Worm (Caenorhabditis elegans) whole organism, mixed stage, embryonic: ENCODE data around the gene C16C10.9.

Experiments
- M03D4.4 ChIP-seq: sonication (generic microtip); optimal IDR thresholded peaks from 2 replicates; lab custom pipeline; 2017; ENCODE audit warnings: mild to moderate bottlenecking, missing genetic modification characterization, missing compliant biosample characterization
- bed-3 ChIP-seq: fragments of 200-800 bp; sonication (Bioruptor generic); optimal IDR thresholded peaks from 3 replicates; lab custom pipeline; 2018; ENCODE audit warnings: mild to moderate bottlenecking, missing genetic modification characterization, moderate library complexity, missing compliant biosample characterization
- blmp-1 ChIP-seq: fragments of 150-350 bp; optimal IDR thresholded peaks from 2 replicates; lab custom pipeline; 2014; ENCODE audit warnings: missing biosample characterization, missing genetic modification characterization
- ceh-39 ChIP-seq: fragments of 150-350 bp; optimal IDR thresholded peaks from 2 replicates; lab custom pipeline; 2014; ENCODE audit warnings: missing biosample characterization, missing genetic modification characterization
- ceh-43 ChIP-seq: fragments of 200-800 bp; sonication (Bioruptor generic); optimal IDR thresholded peaks from 2 replicates; lab custom pipeline; 2018; ENCODE audit warnings: mild to moderate bottlenecking, missing genetic modification characterization, moderate library complexity, missing compliant biosample characterization
- ceh-83 ChIP-seq: fragments of 200-800 bp; sonication (Bioruptor generic); optimal IDR thresholded peaks from 2 replicates; lab custom pipeline; 2018; ENCODE audit warnings: mild to moderate bottlenecking, missing genetic modification characterization, missing compliant biosample characterization
- ces-1 ChIP-seq: fragments of 150-350 bp; optimal IDR thresholded peaks from 2 replicates; lab custom pipeline; 2014; ENCODE audit warnings: missing biosample characterization, missing genetic modification reagents, missing genetic modification characterization
- cnd-1 ChIP-seq: fragments of 200-800 bp; sonication (Bioruptor generic); optimal IDR thresholded peaks from 2 replicates; lab custom pipeline; 2018; ENCODE audit warnings: mild to moderate bottlenecking, missing genetic modification characterization, missing compliant biosample characterization
- drap-1 ChIP-seq: fragments of 200-800 bp; sonication (Bioruptor generic); optimal IDR thresholded peaks from 3 replicates; lab custom pipeline; 2018; ENCODE audit warnings: mild to moderate bottlenecking, missing genetic modification characterization, missing compliant biosample characterization
- elt-1 ChIP-seq: sonication (generic microtip); optimal IDR thresholded peaks from 2 replicates; lab custom pipeline; 2017; ENCODE audit warnings: missing genetic modification characterization, mild to moderate bottlenecking, missing compliant biosample characterization, antibody characterized with exemption, moderate library complexity, borderline replicate concordance; ENCODE audit not compliant: insufficient read depth
- elt-3 ChIP-seq: fragments of 150-350 bp; optimal IDR thresholded peaks from 2 replicates; lab custom pipeline; 2014; ENCODE audit warnings: missing biosample characterization, missing genetic modification characterization
- flh-1 ChIP-seq: fragments of 200-800 bp; sonication (Bioruptor generic); optimal IDR thresholded peaks from 2 replicates; lab custom pipeline; 2018; ENCODE audit warnings: mild to moderate bottlenecking, missing genetic modification characterization, moderate library complexity, missing compliant biosample characterization
- ham-2 ChIP-seq: fragments of 200-800 bp; sonication (Bioruptor generic); optimal IDR thresholded peaks from 2 replicates; lab custom pipeline; 2018; ENCODE audit warnings: mild to moderate bottlenecking, missing genetic modification characterization, missing compliant biosample characterization
- hlh-1 ChIP-seq: fragments of 150-350 bp; optimal IDR thresholded peaks from 2 replicates; lab custom pipeline; 2014; ENCODE audit warnings: missing biosample characterization, missing genetic modification reagents, missing genetic modification characterization
- lin-13 ChIP-seq: fragments of 150-350 bp; optimal IDR thresholded peaks from 2 replicates; lab custom pipeline; 2014; ENCODE audit warnings: missing biosample characterization, missing genetic modification characterization
- lin-32 ChIP-seq: fragments of 200-800 bp; sonication (Bioruptor generic); optimal IDR thresholded peaks from 2 replicates; lab custom pipeline; 2018; ENCODE audit warnings: mild to moderate bottlenecking, missing genetic modification characterization, missing compliant biosample characterization
- lsy-2 ChIP-seq: fragments of 150-350 bp; optimal IDR thresholded peaks from 2 replicates; lab custom pipeline; 2014; ENCODE audit warnings: missing biosample characterization, missing genetic modification characterization
- mab-5 ChIP-seq: fragments of 150-350 bp; optimal IDR thresholded peaks from 2 replicates; lab custom pipeline; 2014; ENCODE audit warnings: missing biosample characterization, missing genetic modification characterization
- mep-1 ChIP-seq: fragments of 150-350 bp; optimal IDR thresholded peaks from 2 replicates; lab custom pipeline; 2017; ENCODE audit warnings: missing biosample characterization, missing genetic modification reagents, missing genetic modification characterization, inconsistent platforms
- mls-2 ChIP-seq: sonication (generic microtip); optimal IDR thresholded peaks from 2 replicates; lab custom pipeline; 2016; ENCODE audit warnings: mild to moderate bottlenecking, missing genetic modification characterization, moderate library complexity, missing compliant biosample characterization
- nhr-12 ChIP-seq: fragments of 150-350 bp; optimal IDR thresholded peaks from 2 replicates; lab custom pipeline; 2014; ENCODE audit warnings: missing biosample characterization, missing genetic modification characterization
- nhr-2 ChIP-seq: fragments of 150-350 bp; optimal IDR thresholded peaks from 2 replicates; lab custom pipeline; 2014; ENCODE audit warnings: missing biosample characterization, missing genetic modification characterization
- nhr-237 ChIP-seq: fragments of 150-350 bp; optimal IDR thresholded peaks from 2 replicates; lab custom pipeline; 2014; ENCODE audit warnings: missing biosample characterization, missing genetic modification characterization
- nhr-28 ChIP-seq: fragments of 150-350 bp; optimal IDR thresholded peaks from 2 replicates; lab custom pipeline; 2014; ENCODE audit warnings: missing biosample characterization, missing genetic modification characterization
- nhr-76 ChIP-seq: sonication (generic microtip); optimal IDR thresholded peaks from 2 replicates; lab custom pipeline; 2017; ENCODE audit warnings: missing biosample characterization, missing genetic modification characterization
- pha-4 ChIP-seq: fragments of 150-350 bp; optimal IDR thresholded peaks from 2 replicates; lab custom pipeline; 2018; ENCODE audit warnings: missing biosample characterization, missing genetic modification reagents, missing genetic modification characterization
- sem-2 ChIP-seq: fragments of 200-800 bp; sonication (Bioruptor generic); optimal IDR thresholded peaks from 2 replicates; lab custom pipeline; 2018; ENCODE audit warnings: mild to moderate bottlenecking, missing genetic modification characterization, missing compliant biosample characterization
- snpc-4 ChIP-seq: fragments of 150-350 bp; optimal IDR thresholded peaks from 2 replicates; lab custom pipeline; 2014; ENCODE audit warnings: missing biosample characterization, missing genetic modification characterization
- sptf-1 ChIP-seq: sonication (generic microtip); optimal IDR thresholded peaks from 2 replicates; lab custom pipeline; 2017; ENCODE audit warnings: mild to moderate bottlenecking, missing genetic modification characterization, moderate library complexity, missing compliant biosample characterization
- tbx-8 ChIP-seq: fragments of 200-800 bp; sonication (Bioruptor generic); optimal IDR thresholded peaks from 2 replicates; lab custom pipeline; 2018; ENCODE audit warnings: mild to moderate bottlenecking, missing genetic modification characterization, moderate library complexity, missing compliant biosample characterization
- unc-120 ChIP-seq: sonication (generic microtip); optimal IDR thresholded peaks from 2 replicates; lab custom pipeline; 2017; ENCODE audit warnings: missing genetic modification characterization, missing compliant biosample characterization; ENCODE audit not compliant: poor library complexity, severe bottlenecking
- unc-39 ChIP-seq: fragments of 150-350 bp; optimal IDR thresholded peaks from 2 replicates; lab custom pipeline; 2014; ENCODE audit warnings: missing biosample characterization, missing genetic modification characterization
- unc-62 ChIP-seq: fragments of 150-350 bp; optimal IDR thresholded peaks from 2 replicates; lab custom pipeline; 2014; ENCODE audit warnings: missing biosample characterization, missing genetic modification reagents, missing genetic modification characterization
- zip-8 ChIP-seq: fragments of 150-350 bp; optimal IDR thresholded peaks from 2 replicates; lab custom pipeline; 2014; ENCODE audit warnings: missing biosample characterization, missing genetic modification characterization
- ztf-11 ChIP-seq: fragments of 150-350 bp; optimal IDR thresholded peaks from 2 replicates; lab custom pipeline; 2014; ENCODE audit warnings: missing biosample characterization, missing genetic modification characterization

The C16C10.9 gene

ce11 chrIII:4176109-4176596, 19.0 kb upstream of the C16C10.9 start, which contains the start of the genes hrde-1 and C16C10.13:
hrde-1 (minus strand) TSS chrIII:4176159.
C16C10.13 (plus strand) TSS chrIII:4176440.
- TF ChIP-seq nhr-76 (tag; lab: Kevin White, UChicago) (no peak), nhr-2 (tag; lab: Kevin White, UChicago) (no peak), ceh-83 (no peak), ceh-43 (no peak), nhr-28 (no peak), blmp-1 (tag; lab: Kevin White, UChicago) (no peak), mab-5 (tag; lab: Kevin White, UChicago) (no peak), ceh-39 (no peak), M03D4.4 (tag; lab: Kevin White, UChicago) (no peak), bed-3 (GFP tag; lab: Kevin White, UChicago) (no peak), elt-1 (tag; lab: Kevin White, UChicago) (no peak), ztf-11 (tag; lab: Kevin White, UChicago) (no peak), sem-2 (GFP tag; lab: Kevin White, UChicago) (no peak), lsy-2 (tag; lab: Kevin White, UChicago) (no peak), lin-32 (GFP tag; lab: Kevin White, UChicago) (no peak), hlh-1 (tag; lab: Kevin White, UChicago) (no peak), zip-8 (tag; lab: Kevin White, UChicago) (no peak), lin-13 (tag; lab: Kevin White, UChicago) (no peak), ces-1 (GFP tag; lab: Kevin White, UChicago) (no peak)
- TF ChIP-seq, all 35 proteins: peak for 0

- TF ChIP-seq M03D4.4 (tag; lab: Kevin White, UChicago) (no peak), nhr-237 (tag; lab: Kevin White, UChicago) (no peak), sptf-1 (tag; lab: Kevin White, UChicago) (no peak), unc-120 (tag; lab: Kevin White, UChicago) (no peak), elt-1 (tag; lab: Kevin White, UChicago) (no peak), cnd-1 (tag; lab: Kevin White, UChicago) (no peak), ceh-39 (no peak), sem-2 (GFP tag; lab: Kevin White, UChicago) (no peak), flh-1 (no peak), nhr-12 (no peak)
- TF ChIP-seq, all 35 proteins: peak for 0
These were observed 18.3 kb upstream of the C16C10.9 start for ce11 chrIII:4175489-4175888.

- TF ChIP-seq pha-4 (tag; lab: Kevin White, UChicago) = no peak
- no peak for TF ChIP-seq ham-2 (GFP tag; lab: Kevin White, UChicago)
- no peak for TF ChIP-seq blmp-1 (tag; lab: Kevin White, UChicago)
- no peak for TF ChIP-seq cnd-1 (tag; lab: Kevin White, UChicago)
- TF ChIP-seq nhr-2 (tag; lab: Kevin White, UChicago) = no peak
- TF ChIP-seq mls-2 (tag; lab: Kevin White, UChicago) = no peak
- no peak for TF ChIP-seq ces-1 (GFP tag; lab: Kevin White, UChicago)
- no peak for TF ChIP-seq lin-13 (tag; lab: Kevin White, UChicago)
- no peak for TF ChIP-seq drap-1
- no peak for TF ChIP-seq nhr-76 (tag; lab: Kevin White, UChicago)
- no peak for TF ChIP-seq lsy-2 (tag; lab: Kevin White, UChicago)
- TF ChIP-seq unc-120 (tag; lab: Kevin White, UChicago) = no peak
- no peak for TF ChIP-seq zip-8 (tag; lab: Kevin White, UChicago)
- TF ChIP-seq nhr-28 = no peak
- no peak for TF ChIP-seq sem-2 (GFP tag; lab: Kevin White, UChicago)
- TF ChIP-seq mep-1 = no peak
- TF ChIP-seq unc-39 (tag; lab: Kevin White, UChicago) = no peak
- TF ChIP-seq flh-1 = no peak
- no peak for TF ChIP-seq ceh-83
- TF ChIP-seq tbx-8 (GFP tag; lab: Kevin White, UChicago) = no peak
These were observed 15.0 kb upstream of the C16C10.9 start for ce11 chrIII:4172210-4172609.

ce11 chrIII:4170903-4171377, 13.7 kb upstream of the C16C10.9 start, which contains the start of the genes rnf-121 and C16C10.4:
rnf-121 (minus strand) TSS chrIII:4170953.
C16C10.4 (plus strand) TSS chrIII:4171336.
- TF ChIP-seq unc-39 (tag; lab: Kevin White, UChicago) (peak; percentile 71), mep-1 (peak; percentile 82), blmp-1 (tag; lab: Kevin White, UChicago) (peak; percentile 73), mab-5 (tag; lab: Kevin White, UChicago) (peak; percentile 91), sem-2 (GFP tag; lab: Kevin White, UChicago) (peak; percentile 82), lsy-2 (tag; lab: Kevin White, UChicago) (peak; percentile 72), unc-62 (peak; percentile 7), ceh-39 (peak; percentile 51), lin-13 (tag; lab: Kevin White, UChicago) (peak; percentile 81), mls-2 (tag; lab: Kevin White, UChicago) (peak; percentile 94), ztf-11 (tag; lab: Kevin White, UChicago) (peak; percentile 94), drap-1 (peak; percentile 88), elt-1 (tag; lab: Kevin White, UChicago) (peak; percentile 75), elt-3 (peak; percentile 78), lin-32 (GFP tag; lab: Kevin White, UChicago) (peak; percentile 89), ces-1 (GFP tag; lab: Kevin White, UChicago) (no peak), cnd-1 (tag; lab: Kevin White, UChicago) (peak; percentile 94), nhr-12 (peak; percentile 99), ceh-43 (peak; percentile 92), nhr-28 (peak; percentile 73), nhr-237 (tag; lab: Kevin White, UChicago) (peak; percentile 53), unc-120 (tag; lab: Kevin White, UChicago) (peak; percentile 93), ham-2 (GFP tag; lab: Kevin White, UChicago) (peak; percentile 73), sptf-1 (tag; lab: Kevin White, UChicago) (peak; percentile 96), zip-8 (tag; lab: Kevin White, UChicago) (no peak), ceh-83 (peak; percentile 94), pha-4 (tag; lab: Kevin White, UChicago) (peak; percentile 62), bed-3 (GFP tag; lab: Kevin White, UChicago) (peak; percentile 83), snpc-4 (tag; lab: Kevin White, UChicago) (no peak), flh-1 (peak; percentile 83), tbx-8 (GFP tag; lab: Kevin White, UChicago) (peak; percentile 81), hlh-1 (tag; lab: Kevin White, UChicago) (peak; percentile 85), M03D4.4 (tag; lab: Kevin White, UChicago) (peak; percentile 93), nhr-2 (tag; lab: Kevin White, UChicago) (peak; percentile 20)
